Worm (Caenorhabditis elegans): Measurements from ENCODE around the gene rml-4.

ce11 chrII:4301307-4301706, 6.4 kb downstream of the rml-4 start, which contains the start of gene gtf-2F1:
- no peak for TF ChIP-seq blmp-1 (tag; optimal IDR thresholded peaks at IDR 0.05)
- no peak for TF ChIP-seq nhr-28 (tag; optimal IDR thresholded peaks at IDR 0.05)
- no peak for TF ChIP-seq nhr-12 (tag; optimal IDR thresholded peaks at IDR 0.05)
- TF ChIP-seq fos-1 (tag; optimal IDR thresholded peaks at IDR 0.05): no peak
- no peak for TF ChIP-seq nhr-71 (tag; optimal IDR thresholded peaks at IDR 0.05)
- TF ChIP-seq lin-13 (GFP tag; optimal IDR thresholded peaks at IDR 0.05): no peak
- no peak for TF ChIP-seq ama-1 (optimal IDR thresholded peaks at IDR 0.05)
- TF ChIP-seq ceh-82 (tag; optimal IDR thresholded peaks at IDR 0.05): no peak
- no peak for TF ChIP-seq nhr-77 (tag; optimal IDR thresholded peaks at IDR 0.05)
- no peak for TF ChIP-seq lin-35 (GFP tag; optimal IDR thresholded peaks at IDR 0.05)
- no peak for TF ChIP-seq lin-15B (tag; optimal IDR thresholded peaks at IDR 0.05)
- TF ChIP-seq grh-1 (GFP tag; IDR thresholded peaks at IDR 0.05): no peak
- TF ChIP-seq aly-2 (tag; optimal IDR thresholded peaks at IDR 0.05): no peak
- no peak for TF ChIP-seq ces-1 (GFP tag; optimal IDR thresholded peaks at IDR 0.05)

Data from whole organism, L1 larva.